Worm (Caenorhabditis elegans) whole organism, young adult: Measurements from ENCODE around the gene Y54E2A.9.

Experiments
- B0035.1 ChIP-seq: sonication (generic microtip); optimal IDR thresholded peaks from 2 replicates; lab custom pipeline; 2016; ENCODE audit warnings: missing genetic modification characterization, mild to moderate bottlenecking, missing compliant biosample characterization, missing genotype, missing genetic modification reagents
- B0336.3 ChIP-seq: fragments of 200-800 bp; sonication (Bioruptor generic); IDR thresholded peaks from 2 replicates; pipeline ENCODE4 v1.3.6; 2022; ENCODE audit warnings: missing genetic modification characterization, missing compliant biosample characterization
- T07F8.4 ChIP-seq: sonication (generic microtip); optimal IDR thresholded peaks from 2 replicates; lab custom pipeline; 2016; ENCODE audit warnings: mild to moderate bottlenecking, missing genetic modification characterization, moderate library complexity, missing compliant biosample characterization
- Y95B8A.8 ChIP-seq: fragments of 200-800 bp; sonication (Bioruptor generic); IDR thresholded peaks from 2 replicates; pipeline ENCODE4 v1.3.6; 2022; ENCODE audit warnings: missing genetic modification reagents, missing genetic modification characterization, missing compliant biosample characterization
- ama-1 ChIP-seq, 3 experiments: fragments of 150-350 bp in 1 of 3; sonication (generic microtip) in 2 of 3; optimal IDR thresholded peaks; 2 replicates each; lab custom pipeline; 2014 to 2018; ENCODE audit warnings: missing biosample characterization in 2 of 3, missing genetic modification characterization in 2 of 3, missing genetic modification reagents in 2 of 3
- attf-6 ChIP-seq: fragments of 200-800 bp; sonication (Bioruptor generic); IDR thresholded peaks from 2 replicates; pipeline ENCODE4 v1.3.6; 2022; ENCODE audit warnings: missing genetic modification reagents, missing genetic modification characterization, missing compliant biosample characterization
- ceh-58 ChIP-seq: fragments of 200-800 bp; sonication (Bioruptor generic); IDR thresholded peaks from 2 replicates; pipeline ENCODE4 v1.3.6; 2022; ENCODE audit warnings: missing genetic modification characterization, missing compliant biosample characterization
- hrde-1 ChIP-seq: sonication (generic microtip); optimal IDR thresholded peaks from 2 replicates; lab custom pipeline; 2016; ENCODE audit warnings: missing genetic modification characterization, mild to moderate bottlenecking, missing compliant biosample characterization, moderate library complexity, missing genotype, missing genetic modification reagents, borderline replicate concordance
- mes-4 ChIP-seq: sonication (generic microtip); optimal IDR thresholded peaks from 2 replicates; lab custom pipeline; 2016; ENCODE audit warnings: missing genotype, missing genetic modification characterization, missing compliant biosample characterization
- sea-2 ChIP-seq: fragments of 200-800 bp; sonication (Bioruptor generic); IDR thresholded peaks from 2 replicates; pipeline ENCODE4 v1.3.6; 2022; ENCODE audit warnings: missing genetic modification characterization, missing compliant biosample characterization
- sptf-2 ChIP-seq: fragments of 200-800 bp; sonication (Bioruptor generic); optimal IDR thresholded peaks from 2 replicates; lab custom pipeline; 2018; ENCODE audit warnings: mild to moderate bottlenecking, missing genetic modification characterization, missing compliant biosample characterization

DNA sequence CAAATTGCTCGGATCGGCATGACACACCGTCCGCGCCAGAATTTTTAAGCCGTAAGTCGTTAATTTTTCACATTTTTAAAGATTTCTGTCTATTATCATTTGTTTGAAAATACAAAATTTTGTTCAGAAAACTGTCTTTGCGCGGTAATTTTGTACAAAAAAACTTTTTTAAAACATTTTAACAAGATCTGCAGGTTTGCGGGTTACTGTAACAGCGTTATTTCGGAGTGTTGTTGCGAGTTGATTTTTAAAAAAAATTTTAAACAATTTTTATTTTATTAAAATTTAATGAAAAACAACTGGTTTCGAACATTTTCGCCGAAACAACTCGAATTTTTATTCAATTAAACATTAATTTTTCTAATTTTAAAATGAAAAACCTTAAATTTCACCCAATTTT lies 27.3 kb upstream of the Y54E2A.9 start:
- TF ChIP-seq ceh-58 (GFP tag; lab: Robert Waterston, UW) (no peak), ama-1 (optimal IDR thresholded peaks at IDR 0.05; lab: Kevin White, UChicago) (no peak), ama-1 (GFP tag; optimal IDR thresholded peaks at IDR 0.05; lab: Kevin White, UChicago) (no peak), attf-6 (no peak), Y95B8A.8 (GFP tag; lab: Robert Waterston, UW) (no peak), mes-4 (tag; lab: Kevin White, UChicago) (no peak), hrde-1 (no peak), B0336.3 (GFP tag; lab: Robert Waterston, UW) (no peak), sptf-2 (GFP tag; lab: Kevin White, UChicago) (no peak), T07F8.4 (tag; lab: Kevin White, UChicago) (no peak), sea-2 (GFP tag; lab: Robert Waterston, UW) (no peak), B0035.1 (tag; lab: Kevin White, UChicago) (no peak)
